Worm (Caenorhabditis elegans) whole organism, young adult: ENCODE data around the gene C04E12.4.

Experiments
- B0019.2 ChIP-seq: fragments of 200-800 bp; sonication (Bioruptor generic); conservative IDR thresholded peaks from 2 replicates; pipeline ENCODE4 v1.3.6; 2022; ENCODE audit warnings: missing genetic modification reagents, missing genetic modification characterization, missing compliant biosample characterization
- B0336.3 ChIP-seq: fragments of 200-800 bp; sonication (Bioruptor generic); IDR thresholded peaks from 2 replicates; pipeline ENCODE4 v1.3.6; 2022; ENCODE audit warnings: missing genetic modification characterization, missing compliant biosample characterization
- C06A6.2 ChIP-seq: fragments of 200-800 bp; sonication (Bioruptor generic); conservative IDR thresholded peaks from 2 replicates; pipeline ENCODE4 v1.3.6; 2022; ENCODE audit warnings: missing genetic modification characterization, missing compliant biosample characterization
- F22D6.2 ChIP-seq: sonication (generic microtip); optimal IDR thresholded peaks from 2 replicates; lab custom pipeline; 2016; ENCODE audit warnings: mild to moderate bottlenecking, missing genetic modification characterization, missing compliant biosample characterization
- F37B4.10 ChIP-seq: fragments of 200-800 bp; sonication (Bioruptor generic); IDR thresholded peaks from 2 replicates; pipeline ENCODE4 v1.3.6; 2022; ENCODE audit warnings: missing genetic modification characterization, missing compliant biosample characterization
- F49E8.2 ChIP-seq: sonication (generic microtip); optimal IDR thresholded peaks from 3 replicates; lab custom pipeline; 2017; ENCODE audit warnings: missing genetic modification characterization, mild to moderate bottlenecking, missing compliant biosample characterization, antibody characterized with exemption, moderate library complexity; ENCODE audit not compliant: insufficient read depth
- F57A8.1 ChIP-seq: fragments of 200-800 bp; sonication (Bioruptor generic); optimal IDR thresholded peaks from 2 replicates; lab custom pipeline; 2018; ENCODE audit warnings: mild to moderate bottlenecking, missing genetic modification characterization, moderate library complexity, missing compliant biosample characterization
- F57C9.4 ChIP-seq: sonication (generic microtip); optimal IDR thresholded peaks from 2 replicates; lab custom pipeline; 2017; ENCODE audit warnings: mild to moderate bottlenecking, missing genetic modification characterization, missing compliant biosample characterization
- T26A5.8 ChIP-seq: sonication (generic microtip); optimal IDR thresholded peaks from 2 replicates; lab custom pipeline; 2016; ENCODE audit warnings: missing genetic modification characterization, missing compliant biosample characterization
- ama-1 ChIP-seq, 3 experiments: fragments of 150-350 bp in 1 of 3; sonication (generic microtip) in 2 of 3; optimal IDR thresholded peaks; 2 replicates each; lab custom pipeline; 2014 to 2018; ENCODE audit warnings: missing biosample characterization in 2 of 3, missing genetic modification characterization in 2 of 3, missing genetic modification reagents in 2 of 3
- aptf-2 ChIP-seq: fragments of 200-800 bp; sonication (Bioruptor generic); conservative IDR thresholded peaks from 2 replicates; pipeline ENCODE4 v1.3.6; 2022; ENCODE audit warnings: missing genetic modification reagents, missing genetic modification characterization, missing compliant biosample characterization
- bed-2 ChIP-seq: fragments of 200-800 bp; sonication (Bioruptor generic); IDR thresholded peaks from 2 replicates; pipeline ENCODE4 v1.3.6; 2022; ENCODE audit warnings: missing genetic modification reagents, missing genetic modification characterization, missing compliant biosample characterization
- ceh-27 ChIP-seq: fragments of 200-800 bp; sonication (Bioruptor generic); optimal IDR thresholded peaks from 2 replicates; lab custom pipeline; 2018; ENCODE audit warnings: mild to moderate bottlenecking, missing genetic modification characterization, moderate library complexity, missing compliant biosample characterization
- ceh-79 ChIP-seq: sonication (generic microtip); optimal IDR thresholded peaks from 2 replicates; lab custom pipeline; 2017; ENCODE audit warnings: mild to moderate bottlenecking, missing genetic modification characterization, missing compliant biosample characterization
- chd-7 ChIP-seq: sonication (generic microtip); optimal IDR thresholded peaks from 2 replicates; lab custom pipeline; 2016; ENCODE audit warnings: mild to moderate bottlenecking, missing genetic modification characterization, moderate library complexity, missing compliant biosample characterization
- efl-1 ChIP-seq: fragments of 150-350 bp; optimal IDR thresholded peaks from 2 replicates; lab custom pipeline; 2014; ENCODE audit warnings: missing biosample characterization, missing genetic modification reagents, missing genetic modification characterization
- egl-44 ChIP-seq: fragments of 200-800 bp; sonication (Bioruptor generic); IDR thresholded peaks from 2 replicates; pipeline ENCODE4 v1.3.6; 2022; ENCODE audit warnings: missing genetic modification reagents, missing genetic modification characterization, missing compliant biosample characterization
- gei-17 ChIP-seq: fragments of 200-800 bp; sonication (Bioruptor generic); optimal IDR thresholded peaks from 2 replicates; lab custom pipeline; 2018; ENCODE audit warnings: mild to moderate bottlenecking, missing genetic modification characterization, missing compliant biosample characterization
- hmg-1.2 ChIP-seq: fragments of 200-800 bp; sonication (Bioruptor generic); IDR thresholded peaks from 2 replicates; pipeline ENCODE4 v1.3.6; 2022; ENCODE audit warnings: missing genetic modification reagents, missing genetic modification characterization, missing compliant biosample characterization
- hrde-1 ChIP-seq: sonication (generic microtip); optimal IDR thresholded peaks from 2 replicates; lab custom pipeline; 2016; ENCODE audit warnings: missing genetic modification characterization, mild to moderate bottlenecking, missing compliant biosample characterization, moderate library complexity, missing genotype, missing genetic modification reagents, borderline replicate concordance
- hsf-1 ChIP-seq: fragments of 200-800 bp; sonication (Bioruptor generic); IDR thresholded peaks from 2 replicates; pipeline ENCODE4 v1.3.6; 2022; ENCODE audit warnings: missing genetic modification reagents, missing genetic modification characterization, missing compliant biosample characterization
- lin-26 ChIP-seq: fragments of 200-800 bp; sonication (Bioruptor generic); IDR thresholded peaks from 2 replicates; pipeline ENCODE4 v1.3.6; 2022; ENCODE audit warnings: missing genetic modification reagents, missing genetic modification characterization, missing compliant biosample characterization
- lin-40 ChIP-seq: sonication (generic microtip); optimal IDR thresholded peaks from 2 replicates; lab custom pipeline; 2016; ENCODE audit warnings: missing genetic modification characterization, mild to moderate bottlenecking, missing compliant biosample characterization, missing genotype, missing genetic modification reagents
- lsy-27 ChIP-seq: sonication (generic microtip); optimal IDR thresholded peaks from 2 replicates; lab custom pipeline; 2017; ENCODE audit warnings: missing genetic modification characterization, mild to moderate bottlenecking, missing compliant biosample characterization, antibody characterized with exemption, missing genotype, borderline replicate concordance; ENCODE audit not compliant: insufficient read depth
- mes-4 ChIP-seq: sonication (generic microtip); optimal IDR thresholded peaks from 2 replicates; lab custom pipeline; 2016; ENCODE audit warnings: missing genotype, missing genetic modification characterization, missing compliant biosample characterization
- nfyb-1 ChIP-seq: fragments of 200-800 bp; sonication (Bioruptor generic); IDR thresholded peaks from 2 replicates; pipeline ENCODE4 v1.3.6; 2022; ENCODE audit warnings: missing genetic modification reagents, missing genetic modification characterization, missing compliant biosample characterization
- nhr-120 ChIP-seq: fragments of 200-800 bp; sonication (Bioruptor generic); IDR thresholded peaks from 2 replicates; pipeline ENCODE4 v1.3.6; 2022; ENCODE audit warnings: missing genetic modification characterization, missing compliant biosample characterization
- pha-4 ChIP-seq: fragments of 150-350 bp; sonication (generic microtip); optimal IDR thresholded peaks from 2 replicates; lab custom pipeline; 2014; ENCODE audit warnings: missing biosample characterization, missing genetic modification reagents, missing genetic modification characterization
- rec-8 ChIP-seq, 2 experiments: sonication (generic microtip); optimal IDR thresholded peaks; 2 replicates each; lab custom pipeline; 2016; ENCODE audit warnings: mild to moderate bottlenecking in 2 of 2, missing genetic modification characterization in 2 of 2, missing genetic modification reagents in 2 of 2, missing genotype in 2 of 2, missing biosample characterization in 1 of 2, missing compliant biosample characterization in 1 of 2, moderate library complexity in 1 of 2
- rpc-1 ChIP-seq, 2 experiments: fragments of 150-350 bp in 1 of 2; sonication (generic microtip) in 1 of 2; optimal IDR thresholded peaks; 2 replicates each; lab custom pipeline; 2014 to 2018; ENCODE audit warnings: missing biosample characterization in 1 of 2, missing genetic modification characterization in 1 of 2, missing genetic modification reagents in 1 of 2, missing genotype in 1 of 2
- sea-2 ChIP-seq: fragments of 200-800 bp; sonication (Bioruptor generic); IDR thresholded peaks from 2 replicates; pipeline ENCODE4 v1.3.6; 2022; ENCODE audit warnings: missing genetic modification characterization, missing compliant biosample characterization
- snpc-1.3 ChIP-seq: sonication (generic microtip); optimal IDR thresholded peaks from 2 replicates; lab custom pipeline; 2017; ENCODE audit warnings: missing genetic modification characterization, mild to moderate bottlenecking, missing compliant biosample characterization, antibody characterized with exemption, moderate library complexity, missing genotype, missing genetic modification reagents; ENCODE audit not compliant: insufficient read depth
- tlf-1 ChIP-seq: fragments of 200-800 bp; sonication (Bioruptor generic); optimal IDR thresholded peaks from 2 replicates; lab custom pipeline; 2018; ENCODE audit warnings: mild to moderate bottlenecking, missing genetic modification characterization, missing compliant biosample characterization
- unc-130 ChIP-seq: sonication (generic microtip); optimal IDR thresholded peaks from 2 replicates; lab custom pipeline; 2016; ENCODE audit warnings: missing genetic modification reagents, missing genetic modification characterization, missing compliant biosample characterization
- ztf-18 ChIP-seq: sonication (generic microtip); optimal IDR thresholded peaks from 2 replicates; lab custom pipeline; 2016; ENCODE audit warnings: missing genotype, mild to moderate bottlenecking, missing genetic modification characterization, missing compliant biosample characterization
- ztf-22 ChIP-seq: fragments of 200-800 bp; sonication (Bioruptor generic); optimal IDR thresholded peaks from 2 replicates; lab custom pipeline; 2018; ENCODE audit warnings: mild to moderate bottlenecking, missing genetic modification characterization, moderate library complexity, missing compliant biosample characterization
- ztf-28 ChIP-seq: fragments of 200-800 bp; sonication (Bioruptor generic); IDR thresholded peaks from 2 replicates; pipeline ENCODE4 v1.3.6; 2022; ENCODE audit warnings: missing genetic modification reagents, missing genetic modification characterization, missing compliant biosample characterization

The C04E12.4 gene

DNA sequence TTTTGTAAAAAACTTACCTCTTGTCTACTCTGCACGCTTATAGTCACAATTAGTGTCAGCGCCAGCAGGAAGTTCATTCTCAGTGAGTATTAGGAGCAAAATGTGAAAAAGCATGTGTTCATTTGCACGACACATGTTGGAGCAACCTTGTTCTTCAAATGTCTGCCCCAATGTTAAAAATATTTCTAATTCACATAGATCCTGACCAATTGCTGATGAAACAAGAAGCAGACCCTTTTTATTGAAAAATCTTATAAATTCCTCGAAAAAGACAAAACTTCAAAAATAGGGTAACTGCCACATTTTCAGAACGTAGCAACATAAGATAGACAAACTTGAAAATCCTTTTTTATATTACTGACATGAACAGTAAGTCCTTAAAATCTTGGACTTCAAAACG is 38.4 kb upstream of the C04E12.4 start, which contains the start of gene C17B7.8:
Gene C17B7.8, minus strand, starts transcription at position 101 of the 400 bp plus-strand sequence.
- TF ChIP-seq B0336.3 (GFP tag; lab: Robert Waterston, UW), result no peak
- TF ChIP-seq F49E8.2 (tag; lab: Kevin White, UChicago), result no peak
- no peak for TF ChIP-seq rpc-1 (optimal IDR thresholded peaks at IDR 0.05; lab: Kevin White, UChicago)
- TF ChIP-seq rpc-1 (tag; optimal IDR thresholded peaks at IDR 0.05; lab: Kevin White, UChicago), result no peak
- no peak for TF ChIP-seq aptf-2 (GFP tag; lab: Robert Waterston, UW)
- TF ChIP-seq mes-4 (tag; lab: Kevin White, UChicago), result no peak
- TF ChIP-seq ztf-28 (GFP tag; lab: Robert Waterston, UW), result no peak
- TF ChIP-seq hmg-1.2 (GFP tag; lab: Robert Waterston, UW), result no peak
- TF ChIP-seq nfyb-1, result no peak
- TF ChIP-seq efl-1, result no peak
- TF ChIP-seq nhr-120 (GFP tag; lab: Robert Waterston, UW), result no peak
- TF ChIP-seq F22D6.2 (tag; lab: Kevin White, UChicago), result no peak
- no peak for TF ChIP-seq F37B4.10

DNA sequence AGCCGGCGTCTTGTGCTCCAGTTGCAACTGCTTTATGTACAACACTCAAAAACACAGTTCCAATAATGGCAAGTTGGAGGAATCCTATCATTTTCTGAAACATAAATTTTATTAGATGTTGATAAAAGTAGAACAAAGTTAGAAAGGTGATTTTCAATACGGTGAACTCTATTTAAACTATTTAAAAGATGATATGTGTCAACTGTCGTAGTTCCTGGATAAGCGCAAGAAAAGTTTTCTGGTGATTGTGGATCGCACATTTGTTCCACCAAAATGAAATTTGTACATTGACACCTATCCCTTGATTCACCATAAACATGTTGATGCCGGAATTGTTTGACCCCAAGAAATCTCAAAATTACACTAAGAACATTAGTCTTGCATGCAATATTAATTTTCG is 30.6 kb upstream of the C04E12.4 start, which contains the start of gene C17B7.9:
Gene C17B7.9, minus strand, starts transcription at position 101 of the 400 bp plus-strand sequence.
- TF ChIP-seq B0019.2 (GFP tag; lab: Robert Waterston, UW), result no peak
- TF ChIP-seq, all 124 proteins: peak for 0

DNA sequence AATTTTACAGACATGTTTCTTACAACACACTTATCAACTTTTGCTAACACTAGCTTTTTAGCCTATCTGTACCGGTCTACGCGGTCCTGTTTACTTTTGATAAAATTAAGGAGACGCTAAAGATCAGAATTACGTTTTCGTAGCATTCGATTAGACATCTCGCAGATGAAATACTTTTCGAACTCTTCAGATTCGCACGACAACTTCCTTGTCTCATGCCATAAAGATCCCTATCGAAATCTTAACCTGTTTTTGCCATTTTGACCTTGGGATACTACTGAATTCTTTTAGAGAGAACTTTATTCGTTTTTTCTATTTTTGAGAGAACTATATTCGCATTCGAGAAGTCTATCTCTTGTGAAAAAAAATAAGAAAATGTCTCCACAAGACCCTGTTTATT is 29.2 kb upstream of the C04E12.4 start, which contains the start of gene C17B7.5:
Gene C17B7.5, plus strand, starts transcription at position 301 of the 400 bp plus-strand sequence.
- TF ChIP-seq lsy-27 (tag; lab: Kevin White, UChicago) (no peak), unc-130 (GFP tag; lab: Kevin White, UChicago) (no peak), tlf-1 (GFP tag; lab: Kevin White, UChicago) (no peak), bed-2 (no peak), hrde-1 (tag; lab: Kevin White, UChicago) (no peak), ama-1 (optimal IDR thresholded peaks at IDR 0.05; lab: Kevin White, UChicago) (no peak), ama-1 (GFP tag; optimal IDR thresholded peaks at IDR 0.05; lab: Kevin White, UChicago) (no peak), ceh-79 (tag; lab: Kevin White, UChicago) (no peak), sea-2 (no peak), hsf-1 (GFP tag; lab: Robert Waterston, UW) (no peak), gei-17 (no peak), T26A5.8 (tag; lab: Kevin White, UChicago) (no peak), rec-8 (tag; optimal IDR thresholded peaks at IDR 0.05; lab: Kevin White, UChicago) (no peak), lin-40 (tag; lab: Kevin White, UChicago) (no peak), nhr-120 (GFP tag; lab: Robert Waterston, UW) (no peak), ztf-22 (GFP tag; lab: Kevin White, UChicago) (no peak), F49E8.2 (tag; lab: Kevin White, UChicago) (no peak)

DNA sequence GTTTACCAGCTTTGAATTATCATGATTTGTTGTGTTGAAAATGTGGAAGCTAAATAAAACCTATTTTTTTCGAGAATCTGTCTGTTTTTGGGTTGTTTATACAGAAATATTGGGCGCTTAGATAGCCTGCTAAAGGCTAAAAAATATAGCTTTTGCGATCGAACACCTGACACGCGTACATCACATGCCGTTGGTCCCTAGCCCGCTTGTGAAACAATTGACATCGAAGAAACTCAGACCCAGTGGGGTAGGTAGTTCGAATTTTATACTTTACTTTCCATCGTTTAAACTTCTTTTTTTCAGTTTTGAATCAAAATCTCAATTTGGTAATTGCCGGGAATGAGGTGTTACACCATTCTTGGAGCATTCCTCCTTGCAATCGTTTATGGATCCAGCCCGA is 23.6 kb upstream of the C04E12.4 start, which contains the start of gene C17B7.4:
Gene C17B7.4, plus strand, starts transcription at position 301 of the 400 bp plus-strand sequence.
- TF ChIP-seq lin-26, result no peak
- no peak for TF ChIP-seq ztf-18 (tag; lab: Kevin White, UChicago)
- no peak for TF ChIP-seq C06A6.2 (GFP tag; lab: Robert Waterston, UW)
- TF ChIP-seq F57A8.1 (GFP tag; lab: Kevin White, UChicago), result no peak
- TF ChIP-seq ztf-22 (GFP tag; lab: Kevin White, UChicago), result no peak
- no peak for TF ChIP-seq snpc-1.3 (tag; lab: Kevin White, UChicago)
- TF ChIP-seq pha-4 (tag; lab: Kevin White, UChicago), result no peak
- TF ChIP-seq F37B4.10, result no peak
- no peak for TF ChIP-seq F57C9.4 (tag; lab: Kevin White, UChicago)
- TF ChIP-seq hrde-1 (tag; lab: Kevin White, UChicago), result no peak
- TF ChIP-seq tlf-1 (GFP tag; lab: Kevin White, UChicago), result no peak
- TF ChIP-seq egl-44 (GFP tag; lab: Robert Waterston, UW), result no peak
- TF ChIP-seq chd-7 (tag; lab: Kevin White, UChicago), result no peak
- no peak for TF ChIP-seq ceh-27 (GFP tag; lab: Kevin White, UChicago)
- no peak for TF ChIP-seq ceh-79 (tag; lab: Kevin White, UChicago)
- TF ChIP-seq, all 124 proteins: peak for 0
